Worm (Caenorhabditis elegans): Measurements from ENCODE around the gene snpc-1.1.
A peak's percentile ranks its signal among the peaks of the same experiment; 100 is the strongest.

DNA sequence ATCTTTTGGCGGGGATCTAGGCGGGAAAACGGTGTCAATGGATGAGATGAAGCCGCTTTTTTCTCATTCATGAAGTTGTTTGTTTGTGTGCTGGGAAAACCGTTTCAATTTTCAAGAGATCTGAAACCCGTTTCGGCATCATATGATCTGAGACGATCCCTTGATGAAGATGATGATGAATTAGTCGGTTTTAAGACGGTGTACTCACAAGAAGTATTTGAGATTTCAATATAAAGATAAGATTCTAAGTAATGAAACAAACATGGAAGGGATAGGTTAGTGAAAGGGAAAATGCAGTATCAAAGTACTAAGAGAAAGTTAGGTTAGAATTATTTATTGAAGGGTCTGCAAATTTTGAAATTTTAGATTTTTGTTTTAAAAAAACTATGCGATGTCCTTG is 27.1 kb upstream of the snpc-1.1 start:
- TF ChIP-seq C34B4.2 (tag; optimal IDR thresholded peaks at IDR 0.05), result no peak
- TF ChIP-seq mdl-1 (tag; optimal IDR thresholded peaks at IDR 0.05), result no peak
- TF ChIP-seq pqm-1 (tag; optimal IDR thresholded peaks at IDR 0.05), result no peak
- no peak for TF ChIP-seq elt-2 (tag; optimal IDR thresholded peaks at IDR 0.05)
- TF ChIP-seq fos-1 (tag; optimal IDR thresholded peaks at IDR 0.05), result no peak
- TF ChIP-seq unc-62 (GFP tag; optimal IDR thresholded peaks at IDR 0.05), result no peak
- TF ChIP-seq aly-2 (tag; optimal IDR thresholded peaks at IDR 0.05), result no peak
- no peak for TF ChIP-seq fkh-10 (GFP tag; optimal IDR thresholded peaks at IDR 0.05)
- TF ChIP-seq tlp-1 (tag; optimal IDR thresholded peaks at IDR 0.05), result no peak
- peak; percentile 71 for TF ChIP-seq blmp-1 (tag; optimal IDR thresholded peaks at IDR 0.05)
- no peak for TF ChIP-seq mef-2 (tag; optimal IDR thresholded peaks at IDR 0.05)
- no peak for TF ChIP-seq nhr-12 (tag; optimal IDR thresholded peaks at IDR 0.05)
- no peak for TF ChIP-seq skn-1 (tag; optimal IDR thresholded peaks at IDR 0.05)
- no peak for TF ChIP-seq nhr-237 (tag; optimal IDR thresholded peaks at IDR 0.05)

Measured in whole organism, L1 larva.